Fruit fly (Drosophila melanogaster): ENCODE data around the gene CG14445.

Gene CG14445

dm6 chrX:6224225-6225190 lies 12.6 kb upstream of the CG14445 start, which contains the start of gene sqh (continued):
- TF ChIP-seq ham (GFP tag; IDR thresholded peaks at IDR 0.05) (peak; percentile 72), gcm2 (GFP tag; optimal IDR thresholded peaks at IDR 0.05) (peak; percentile 68), CG30431 (GFP tag; optimal IDR thresholded peaks at IDR 0.05) (peak; percentile 82), CG5180 (GFP tag; optimal IDR thresholded peaks at IDR 0.05) (peak; percentile 73), CG12155 (GFP tag; optimal IDR thresholded peaks at IDR 0.05) (peak; percentile 59), row (GFP tag; IDR thresholded peaks at IDR 0.05) (peak; percentile 99), Myb (GFP tag; optimal IDR thresholded peaks at IDR 0.05) (peak; percentile 2), sisA (GFP tag; IDR thresholded peaks at IDR 0.05) (peak; percentile 84), CG11398 (GFP tag; optimal IDR thresholded peaks at IDR 0.05) (no peak), sens (GFP tag) (peak; percentile 92), lov (optimal IDR thresholded peaks at IDR 0.05) (no peak), lov (GFP tag; IDR thresholded peaks at IDR 0.05) (peak; percentile 73; the same call in 2 of the 3 replicates), sens-2 (GFP tag; IDR thresholded peaks at IDR 0.05) (peak; percentile 70), gfzf (GFP tag; optimal IDR thresholded peaks at IDR 0.05) (no peak), CG10959 (GFP tag; IDR thresholded peaks at IDR 0.05) (peak; percentile 66), Asciz (GFP tag; optimal IDR thresholded peaks at IDR 0.05) (peak; percentile 78), Kr (GFP tag; optimal IDR thresholded peaks at IDR 0.05) (no peak), CG15269 (tag; optimal IDR thresholded peaks at IDR 0.05) (peak; percentile 93), D (optimal IDR thresholded peaks at IDR 0.05) (no peak), D (GFP tag; optimal IDR thresholded peaks at IDR 0.05) (peak; percentile 82), sug (tag; optimal IDR thresholded peaks at IDR 0.05) (peak; percentile 86), Dll (GFP tag; IDR thresholded peaks at IDR 0.05; ENCODE audit: partially characterized antibody) (no peak), jing (GFP tag; optimal IDR thresholded peaks at IDR 0.05) (peak; percentile 74), maf-S (GFP tag; optimal IDR thresholded peaks at IDR 0.05) (no peak), CG11696 (GFP tag; IDR thresholded peaks at IDR 0.05) (peak; percentile 51; the same call in 1 of the 2 replicates), NC2α (GFP tag; optimal IDR thresholded peaks at IDR 0.05) (no peak), jigr1 (GFP tag; IDR thresholded peaks at IDR 0.05) (peak; percentile 85), crol (GFP tag; IDR thresholded peaks at IDR 0.05) (0 out of 2 replicates have a peak, but pooled peaks have one; percentile 17), ranshi (GFP tag; IDR thresholded peaks at IDR 0.05) (peak; percentile 83), CG8478 (optimal IDR thresholded peaks at IDR 0.05) (peak; percentile 77), CG10979 (tag; optimal IDR thresholded peaks at IDR 0.05) (peak; percentile 78), Vsx1 (GFP tag; optimal IDR thresholded peaks at IDR 0.05) (peak; percentile 83), Doc2 (GFP tag; IDR thresholded peaks at IDR 0.05) (peak; percentile 44; the same call in 1 of the 2 replicates), CG2202 (tag; optimal IDR thresholded peaks at IDR 0.05) (peak; percentile 74), Oaz (GFP tag; IDR thresholded peaks at IDR 0.05) (peak; percentile 82), bcd (GFP tag; optimal IDR thresholded peaks at IDR 0.05) (peak; percentile 92), sima (GFP tag; optimal IDR thresholded peaks at IDR 0.05) (no peak), dmrt99B (tag; optimal IDR thresholded peaks at IDR 0.05) (no peak), CG3726 (GFP tag; IDR thresholded peaks at IDR 0.05) (peak; percentile 82), Bteb2 (GFP tag; optimal IDR thresholded peaks at IDR 0.05) (peak; percentile 58), CG2875 (GFP tag; optimal IDR thresholded peaks at IDR 0.05) (peak; percentile 81), CG16813 (GFP tag; IDR thresholded peaks at IDR 0.05; ENCODE audit: partially characterized antibody) (no peak), CG1233 (GFP tag; optimal IDR thresholded peaks at IDR 0.05) (peak; percentile 84), YL-1 (GFP tag; optimal IDR thresholded peaks at IDR 0.05) (peak; percentile 54), Ssrp (tag; optimal IDR thresholded peaks at IDR 0.05) (peak; percentile 84), dpn (GFP tag; optimal IDR thresholded peaks at IDR 0.05) (peak; percentile 52 to 85), stc (GFP tag; IDR thresholded peaks at IDR 0.05) (peak; percentile 90), grau (tag; optimal IDR thresholded peaks at IDR 0.05) (peak; percentile 99), ind (GFP tag; optimal IDR thresholded peaks at IDR 0.05) (peak; percentile 82), ab (GFP tag; optimal IDR thresholded peaks at IDR 0.05) (no peak)

All from whole organism, embryonic.